Fruit fly (Drosophila melanogaster) whole organism, prepupa: ENCODE results near the gene Pvf2.
A peak's percentile ranks its signal among the peaks of the same experiment; 100 is the strongest.

Experiments used
- Blimp-1 ChIP-seq: fragments of 200-800 bp; sonication (Bioruptor generic); optimal IDR thresholded peaks from 3 replicates; lab custom pipeline; 2017; ENCODE audit warnings: missing biosample characterization, missing genetic modification characterization, mild to moderate bottlenecking, moderate library complexity, missing genetic modification reagents
- CG10631 ChIP-seq: fragments of 200-800 bp; sonication (Bioruptor generic); optimal IDR thresholded peaks from 2 replicates; lab custom pipeline; 2016; ENCODE audit warnings: missing biosample characterization, missing genetic modification characterization
- CG11294 ChIP-seq: fragments of 200-800 bp; sonication (Bioruptor generic); IDR thresholded peaks from 2 replicates; pipeline ENCODE4 v1.3.6; 2022; ENCODE audit warnings: missing biosample characterization, missing genetic modification characterization
- CG11902 ChIP-seq: fragments of 200-800 bp; sonication (Bioruptor generic); optimal IDR thresholded peaks from 3 replicates; lab custom pipeline; 2016; ENCODE audit warnings: missing biosample characterization, missing genetic modification characterization
- CG15336 ChIP-seq: fragments of 200-800 bp; sonication (Bioruptor generic); IDR thresholded peaks from 2 replicates; pipeline ENCODE4 v1.3.6; 2022; ENCODE audit warnings: missing biosample characterization, missing genetic modification characterization
- CG1621 ChIP-seq: fragments of 200-800 bp; sonication (Bioruptor generic); optimal IDR thresholded peaks from 3 replicates; lab custom pipeline; 2018; ENCODE audit warnings: missing biosample characterization, mild to moderate bottlenecking, missing genetic modification characterization
- CG3032 ChIP-seq: fragments of 200-800 bp; optimal IDR thresholded peaks from 2 replicates; lab custom pipeline; 2019; ENCODE audit warnings: missing biosample characterization, mild to moderate bottlenecking, missing genetic modification characterization, moderate library complexity
- CG31627 ChIP-seq: fragments of 200-800 bp; sonication (Bioruptor generic); optimal IDR thresholded peaks from 3 replicates; lab custom pipeline; 2016; ENCODE audit warnings: missing biosample characterization, missing genetic modification characterization
- CG32006 ChIP-seq: fragments of 200-800 bp; sonication (Bioruptor generic); optimal IDR thresholded peaks from 3 replicates; lab custom pipeline; 2017; ENCODE audit warnings: missing biosample characterization, mild to moderate bottlenecking, missing genetic modification characterization
- CG4318 ChIP-seq: fragments of 200-800 bp; sonication (Bioruptor generic); optimal IDR thresholded peaks from 3 replicates; lab custom pipeline; 2017; ENCODE audit warnings: missing biosample characterization, mild to moderate bottlenecking, missing genetic modification characterization
- CG6163 ChIP-seq: fragments of 200-800 bp; sonication (Bioruptor generic); IDR thresholded peaks from 3 replicates; pipeline ENCODE4 v1.3.6; 2022; ENCODE audit warnings: missing biosample characterization, missing genetic modification characterization
- CG6276 ChIP-seq: fragments of 200-800 bp; sonication (Bioruptor generic); optimal IDR thresholded peaks from 2 replicates; lab custom pipeline; 2017; ENCODE audit warnings: missing biosample characterization, mild to moderate bottlenecking, missing genetic modification characterization
- CG6792 ChIP-seq: fragments of 200-800 bp; sonication (Bioruptor generic); optimal IDR thresholded peaks from 3 replicates; lab custom pipeline; 2016; ENCODE audit warnings: missing biosample characterization, missing genetic modification characterization
- CG6808 ChIP-seq: fragments of 200-800 bp; sonication (Bioruptor generic); optimal IDR thresholded peaks from 3 replicates; lab custom pipeline; 2017; ENCODE audit warnings: missing biosample characterization, missing genetic modification characterization, mild to moderate bottlenecking, moderate library complexity, missing genetic modification reagents
- CG6854 ChIP-seq: fragments of 200-800 bp; sonication (Bioruptor generic); optimal IDR thresholded peaks from 2 replicates; lab custom pipeline; 2017; ENCODE audit warnings: missing biosample characterization, mild to moderate bottlenecking, missing genetic modification characterization
- CG7368 ChIP-seq: fragments of 200-800 bp; sonication (Bioruptor generic); optimal IDR thresholded peaks from 3 replicates; lab custom pipeline; 2016; ENCODE audit warnings: missing biosample characterization, missing genetic modification characterization
- CG8319 ChIP-seq: fragments of 200-800 bp; sonication (Bioruptor generic); optimal IDR thresholded peaks from 3 replicates; lab custom pipeline; 2016; ENCODE audit warnings: missing biosample characterization, missing genetic modification characterization
- CG8632 ChIP-seq: fragments of 200-800 bp; sonication (Bioruptor generic); optimal IDR thresholded peaks from 3 replicates; lab custom pipeline; 2016; ENCODE audit warnings: missing biosample characterization, missing genetic modification characterization
- CG9139 ChIP-seq: fragments of 200-800 bp; sonication (Bioruptor generic); optimal IDR thresholded peaks from 3 replicates; lab custom pipeline; 2017; ENCODE audit warnings: missing biosample characterization, mild to moderate bottlenecking, missing genetic modification characterization
- Eip75B ChIP-seq: fragments of 200-800 bp; sonication (Bioruptor generic); optimal IDR thresholded peaks from 3 replicates; lab custom pipeline; 2016; ENCODE audit warnings: missing biosample characterization, missing genetic modification characterization
- Eip78C ChIP-seq: fragments of 200-800 bp; sonication (Bioruptor generic); peaks from one replicate; lab custom pipeline; 2016; ENCODE audit warnings: missing biosample characterization, missing genetic modification characterization
- Eip93F ChIP-seq: fragments of 200-800 bp; sonication (Bioruptor generic); optimal IDR thresholded peaks from 2 replicates; lab custom pipeline; 2016; ENCODE audit warnings: missing biosample characterization, mild to moderate bottlenecking, missing genetic modification characterization
- Ets21C ChIP-seq: fragments of 200-800 bp; sonication (Bioruptor generic); optimal IDR thresholded peaks from 3 replicates; lab custom pipeline; 2016; ENCODE audit warnings: missing biosample characterization, missing genetic modification characterization
- Ets96B ChIP-seq: fragments of 200-800 bp; optimal IDR thresholded peaks from 2 replicates; lab custom pipeline; 2019; ENCODE audit warnings: missing biosample characterization, mild to moderate bottlenecking, missing genetic modification characterization, moderate library complexity
- Hr38 ChIP-seq: sonication (Bioruptor generic); optimal IDR thresholded peaks from 2 replicates; lab custom pipeline; 2016; ENCODE audit warnings: missing biosample characterization, missing genetic modification characterization
- Hr4 ChIP-seq: fragments of 200-800 bp; sonication (Bioruptor generic); optimal IDR thresholded peaks from 3 replicates; lab custom pipeline; 2016; ENCODE audit warnings: missing biosample characterization, missing genetic modification characterization
- Met ChIP-seq: fragments of 200-800 bp; sonication (Bioruptor generic); optimal IDR thresholded peaks from 3 replicates; lab custom pipeline; 2016; ENCODE audit warnings: missing biosample characterization, missing genetic modification characterization
- OdsH ChIP-seq: fragments of 200-800 bp; sonication (Bioruptor generic); optimal IDR thresholded peaks from 3 replicates; lab custom pipeline; 2016; ENCODE audit warnings: missing biosample characterization, missing genetic modification characterization
- Smox ChIP-seq: fragments of 200-800 bp; sonication (Bioruptor generic); optimal IDR thresholded peaks from 3 replicates; lab custom pipeline; 2016; ENCODE audit warnings: missing biosample characterization, missing genetic modification characterization
- Sox14 ChIP-seq: fragments of 200-800 bp; sonication (Bioruptor generic); optimal IDR thresholded peaks from 3 replicates; lab custom pipeline; 2016; ENCODE audit warnings: missing biosample characterization, missing genetic modification characterization
- achi ChIP-seq: fragments of 200-800 bp; sonication (Bioruptor generic); optimal IDR thresholded peaks from 3 replicates; lab custom pipeline; 2016; ENCODE audit warnings: missing biosample characterization, missing genetic modification characterization
- cyc ChIP-seq: fragments of 200-800 bp; sonication (Bioruptor generic); optimal IDR thresholded peaks from 3 replicates; lab custom pipeline; 2016; ENCODE audit warnings: missing biosample characterization, missing genetic modification characterization
- eg ChIP-seq: fragments of 200-800 bp; sonication (Bioruptor generic); IDR thresholded peaks from 3 replicates; pipeline ENCODE4 v1.3.6; 2022; ENCODE audit warnings: missing biosample characterization, missing genetic modification characterization
- esn ChIP-seq: fragments of 200-800 bp; sonication (Bioruptor generic); optimal IDR thresholded peaks from 2 replicates; lab custom pipeline; 2016; ENCODE audit warnings: missing biosample characterization, mild to moderate bottlenecking, missing genetic modification characterization, moderate library complexity
- fd59A ChIP-seq: fragments of 200-800 bp; sonication (Bioruptor generic); optimal IDR thresholded peaks from 2 replicates; lab custom pipeline; 2017; ENCODE audit warnings: missing biosample characterization, mild to moderate bottlenecking, missing genetic modification characterization, missing genetic modification reagents
- fkh ChIP-seq: fragments of 200-800 bp; sonication (Bioruptor generic); optimal IDR thresholded peaks from 3 replicates; lab custom pipeline; 2017; ENCODE audit warnings: missing biosample characterization, mild to moderate bottlenecking, missing genetic modification characterization, moderate library complexity
- lz ChIP-seq: fragments of 200-800 bp; sonication (Bioruptor generic); optimal IDR thresholded peaks from 3 replicates; lab custom pipeline; 2016; ENCODE audit warnings: missing biosample characterization, missing genetic modification characterization
- net ChIP-seq: fragments of 200-800 bp; sonication (Bioruptor generic); optimal IDR thresholded peaks from 3 replicates; lab custom pipeline; 2016; ENCODE audit warnings: missing biosample characterization, missing genetic modification characterization
- pdm3 ChIP-seq: fragments of 200-800 bp; sonication (Bioruptor generic); optimal IDR thresholded peaks from 3 replicates; lab custom pipeline; 2016; ENCODE audit warnings: missing biosample characterization, missing genetic modification characterization
- salr ChIP-seq, 2 experiments: fragments of 200-800 bp; sonication (Bioruptor generic); optimal IDR thresholded peaks; 3 replicates each; lab custom pipeline; 2016 to 2018; ENCODE audit warnings: missing biosample characterization in 2 of 2, missing genetic modification characterization in 2 of 2, mild to moderate bottlenecking in 1 of 2
- spab ChIP-seq: fragments of 200-800 bp; sonication (Bioruptor generic); optimal IDR thresholded peaks from 2 replicates; lab custom pipeline; 2017; ENCODE audit warnings: missing biosample characterization, mild to moderate bottlenecking, missing genetic modification characterization, missing genetic modification reagents
- ss ChIP-seq, 2 experiments: fragments of 200-800 bp; sonication (Bioruptor generic); optimal IDR thresholded peaks; 2 replicates in 1 of 2; 3 replicates in 1 of 2; lab custom pipeline; 2017 to 2018; ENCODE audit warnings: mild to moderate bottlenecking in 2 of 2, missing biosample characterization in 2 of 2, missing genetic modification characterization in 2 of 2, moderate library complexity in 1 of 2
- svp ChIP-seq: fragments of 200-800 bp; sonication (Bioruptor generic); peaks from one replicate; lab custom pipeline; 2016; ENCODE audit warnings: missing biosample characterization, missing genetic modification characterization
- topi ChIP-seq: fragments of 200-800 bp; sonication (Bioruptor generic); optimal IDR thresholded peaks from 3 replicates; lab custom pipeline; 2016; ENCODE audit warnings: missing biosample characterization, missing genetic modification characterization
- vri ChIP-seq: fragments of 200-800 bp; sonication (Bioruptor generic); optimal IDR thresholded peaks from 3 replicates; lab custom pipeline; 2016; ENCODE audit warnings: missing biosample characterization, mild to moderate bottlenecking, missing genetic modification characterization

Pvf2 gene

dm6 chr2L:7107890-7108289, 23.5 kb upstream of the Pvf2 start (continued):
- TF ChIP-seq CG32006 (GFP tag; lab: Kevin White, UChicago) (peak; percentile 46), fkh (GFP tag; lab: Kevin White, UChicago) (no peak), Hr38 (GFP tag; lab: Kevin White, UChicago) (no peak), Ets96B (peak; percentile 5), Hr4 (GFP tag; lab: Kevin White, UChicago) (peak; percentile 13), CG1621 (tag; lab: Kevin White, UChicago) (no peak), Blimp-1 (GFP tag; lab: Kevin White, UChicago) (no peak), CG10631 (GFP tag; lab: Kevin White, UChicago) (no peak), ss (GFP tag; optimal IDR thresholded peaks at IDR 0.05; lab: Kevin White, UChicago) (no peak), vri (no peak), CG31627 (GFP tag; lab: Kevin White, UChicago) (no peak), net (GFP tag; lab: Kevin White, UChicago) (no peak), CG6276 (no peak), achi (GFP tag; lab: Kevin White, UChicago) (no peak), CG6854 (GFP tag; lab: Kevin White, UChicago) (no peak), fd59A (GFP tag; lab: Kevin White, UChicago) (no peak), esn (GFP tag; lab: Kevin White, UChicago) (peak; percentile 2), Eip75B (no peak), Eip78C (GFP tag; lab: Kevin White, UChicago) (peak; percentile 67), CG15336 (GFP tag; lab: Robert Waterston, UW) (no peak), CG11902 (no peak), svp (peak; percentile 69), CG9139 (GFP tag; lab: Kevin White, UChicago) (no peak)

- TF ChIP-seq svp (peak; percentile 63), vri (no peak)
Measured at dm6 chr2L:7106289-7106961, 22.0 kb upstream of the Pvf2 start.

dm6 chr2L:7104195-7104971, 19.9 kb upstream of the Pvf2 start:
- TF ChIP-seq ss (GFP tag; optimal IDR thresholded peaks at IDR 0.05; lab: Kevin White, UChicago) (peak; percentile 55 to 69), Ets21C (GFP tag; lab: Kevin White, UChicago) (peak; percentile 13), Blimp-1 (GFP tag; lab: Kevin White, UChicago) (peak; percentile 16), CG7368 (GFP tag; lab: Kevin White, UChicago) (peak; percentile 56), Eip93F (GFP tag; lab: Kevin White, UChicago) (no peak), CG8319 (GFP tag; lab: Kevin White, UChicago) (peak; percentile 57), spab (GFP tag; lab: Kevin White, UChicago) (peak; percentile 72), OdsH (GFP tag; lab: Kevin White, UChicago) (peak; percentile 64), CG15336 (GFP tag; lab: Robert Waterston, UW) (peak; percentile 62), CG11902 (peak; percentile 47), Eip75B (peak; percentile 35), eg (GFP tag; lab: Robert Waterston, UW) (peak; percentile 59), CG6792 (GFP tag; lab: Kevin White, UChicago) (peak; percentile 64), CG8632 (GFP tag; lab: Kevin White, UChicago) (peak; percentile 64), Met (GFP tag; lab: Kevin White, UChicago) (peak; percentile 66), net (GFP tag; lab: Kevin White, UChicago) (peak; percentile 28), cyc (GFP tag; lab: Kevin White, UChicago) (peak; percentile 63), pdm3 (GFP tag; lab: Kevin White, UChicago) (peak; percentile 48), Sox14 (GFP tag; lab: Kevin White, UChicago) (no peak), CG31627 (GFP tag; lab: Kevin White, UChicago) (peak; percentile 47), CG4318 (GFP tag; lab: Kevin White, UChicago) (peak; percentile 5), Smox (peak; percentile 54), Eip78C (GFP tag; lab: Kevin White, UChicago) (peak; percentile 66), topi (peak; percentile 65), CG11294 (GFP tag; lab: Robert Waterston, UW) (no peak), CG3032 (tag; lab: Kevin White, UChicago) (peak; percentile 76), CG6808 (GFP tag; lab: Kevin White, UChicago) (peak; percentile 72), CG10631 (GFP tag; lab: Kevin White, UChicago) (peak; percentile 72), salr (GFP tag; optimal IDR thresholded peaks at IDR 0.05; lab: Kevin White, UChicago) (peak; percentile 16 to 37), lz (peak; percentile 41), CG6854 (GFP tag; lab: Kevin White, UChicago) (peak; percentile 3), CG6163 (peak; percentile 76)
